Worm (Caenorhabditis elegans) whole organism, L4 larva: Measurements from ENCODE around the gene dsl-7.

Source experiments
- F10B5.3 ChIP-seq: sonication (generic microtip); optimal IDR thresholded peaks from 2 replicates; lab custom pipeline; 2016; ENCODE audit warnings: mild to moderate bottlenecking, missing genetic modification characterization, missing compliant biosample characterization
- F26F4.8 ChIP-seq: fragments of 200-800 bp; sonication (Bioruptor generic); conservative IDR thresholded peaks from 2 replicates; pipeline ENCODE4 v1.3.6; 2022; ENCODE audit warnings: missing genetic modification characterization, missing compliant biosample characterization
- T20F7.1 ChIP-seq: fragments of 200-800 bp; sonication (Bioruptor generic); optimal IDR thresholded peaks from 2 replicates; lab custom pipeline; 2018; ENCODE audit warnings: mild to moderate bottlenecking, missing genetic modification characterization, missing compliant biosample characterization
- T26A8.4 ChIP-seq: fragments of 200-800 bp; sonication (Bioruptor generic); IDR thresholded peaks from 2 replicates; pipeline ENCODE4 v1.3.6; 2022; ENCODE audit warnings: missing genetic modification characterization, missing compliant biosample characterization
- Y105C5A.15 ChIP-seq: fragments of 200-800 bp; sonication (Bioruptor generic); IDR thresholded peaks from 2 replicates; pipeline ENCODE4 v1.3.6; 2022; ENCODE audit warnings: missing genetic modification characterization, missing compliant biosample characterization
- ZK546.5 ChIP-seq, 2 experiments: sonication (generic microtip); optimal IDR thresholded peaks; 2 replicates each; lab custom pipeline; 2017; ENCODE audit warnings: missing biosample characterization in 2 of 2, missing genetic modification characterization in 2 of 2
- aly-2 ChIP-seq: sonication (generic microtip); optimal IDR thresholded peaks from 2 replicates; lab custom pipeline; 2018; ENCODE audit warnings: missing biosample characterization, missing genetic modification characterization
- ceh-20 ChIP-seq: fragments of 200-800 bp; sonication (Bioruptor generic); IDR thresholded peaks from 2 replicates; pipeline ENCODE4 v1.3.6; 2022; ENCODE audit warnings: missing genetic modification reagents, missing genetic modification characterization, missing compliant biosample characterization
- ceh-44 ChIP-seq: fragments of 200-800 bp; sonication (Bioruptor generic); IDR thresholded peaks from 2 replicates; pipeline ENCODE4 v1.3.6; 2022; ENCODE audit warnings: missing genetic modification reagents, missing genetic modification characterization, missing compliant biosample characterization
- ceh-62 ChIP-seq: sonication (generic microtip); optimal IDR thresholded peaks from 2 replicates; lab custom pipeline; 2017; ENCODE audit warnings: missing biosample characterization, missing genetic modification characterization
- daf-12 ChIP-seq: fragments of 150-350 bp; optimal IDR thresholded peaks from 2 replicates; lab custom pipeline; 2014; ENCODE audit warnings: missing biosample characterization, missing genetic modification reagents, missing genetic modification characterization
- daf-16 ChIP-seq, 3 experiments: sonication (generic microtip); optimal IDR thresholded peaks; 2 replicates each; lab custom pipeline; 2016 to 2017; ENCODE audit warnings: missing genetic modification characterization in 3 of 3, missing genetic modification reagents in 3 of 3, mild to moderate bottlenecking in 2 of 3, missing compliant biosample characterization in 2 of 3, missing biosample characterization in 1 of 3, moderate library complexity in 1 of 3
- daf-19 ChIP-seq: fragments of 200-800 bp; sonication (Bioruptor generic); conservative IDR thresholded peaks from 2 replicates; pipeline ENCODE4 v1.3.6; 2022; ENCODE audit warnings: missing genetic modification characterization, missing compliant biosample characterization
- dmd-8 ChIP-seq: fragments of 200-800 bp; sonication (Bioruptor generic); IDR thresholded peaks from 2 replicates; pipeline ENCODE4 v1.3.6; 2022; ENCODE audit warnings: missing genetic modification characterization, missing compliant biosample characterization
- fos-1 ChIP-seq: fragments of 150-350 bp; optimal IDR thresholded peaks from 2 replicates; lab custom pipeline; 2014; ENCODE audit warnings: missing biosample characterization, missing genetic modification characterization
- gei-8 ChIP-seq: fragments of 200-800 bp; sonication (Bioruptor generic); optimal IDR thresholded peaks from 2 replicates; lab custom pipeline; 2018; ENCODE audit warnings: mild to moderate bottlenecking, missing genetic modification characterization, missing compliant biosample characterization
- hif-1 ChIP-seq, 2 experiments: sonication (generic microtip); optimal IDR thresholded peaks; 2 replicates each; lab custom pipeline; 2016 to 2017; ENCODE audit warnings: missing compliant biosample characterization in 2 of 2, missing genetic modification characterization in 2 of 2, missing genetic modification reagents in 2 of 2, missing genotype in 2 of 2, mild to moderate bottlenecking in 1 of 2
- hlh-30 ChIP-seq: sonication (generic microtip); optimal IDR thresholded peaks from 2 replicates; lab custom pipeline; 2017; ENCODE audit warnings: antibody characterized with exemption, mild to moderate bottlenecking, missing genetic modification characterization, missing compliant biosample characterization; ENCODE audit not compliant: insufficient read depth
- hmg-1.1 ChIP-seq: fragments of 200-800 bp; sonication (Bioruptor generic); IDR thresholded peaks from 2 replicates; pipeline ENCODE4 v1.3.6; 2022; ENCODE audit warnings: missing genetic modification reagents, missing genetic modification characterization, missing compliant biosample characterization
- jun-1 ChIP-seq: fragments of 150-350 bp; optimal IDR thresholded peaks from 2 replicates; lab custom pipeline; 2014; ENCODE audit warnings: missing biosample characterization, missing genetic modification reagents, missing genetic modification characterization
- lin-1 ChIP-seq: fragments of 200-800 bp; sonication (Bioruptor generic); IDR thresholded peaks from 2 replicates; pipeline ENCODE4 v1.3.6; 2022; ENCODE audit warnings: missing genetic modification reagents, missing genetic modification characterization, missing compliant biosample characterization
- lin-13 ChIP-seq: fragments of 150-350 bp; optimal IDR thresholded peaks from 2 replicates; lab custom pipeline; 2014; ENCODE audit warnings: missing biosample characterization, missing genetic modification reagents, missing genetic modification characterization
- lir-3 ChIP-seq: sonication (generic microtip); optimal IDR thresholded peaks from 2 replicates; lab custom pipeline; 2016; ENCODE audit warnings: mild to moderate bottlenecking, missing genetic modification characterization, missing compliant biosample characterization
- mes-2 ChIP-seq: sonication (generic microtip); optimal IDR thresholded peaks from 2 replicates; lab custom pipeline; 2016; ENCODE audit warnings: missing genotype, mild to moderate bottlenecking, missing genetic modification characterization, missing compliant biosample characterization; ENCODE audit not compliant: poor library complexity, severe bottlenecking
- mxl-2 ChIP-seq: fragments of 200-800 bp; sonication (Bioruptor generic); conservative IDR thresholded peaks from 2 replicates; pipeline ENCODE4 v1.3.6; 2022; ENCODE audit warnings: missing genetic modification reagents, missing genetic modification characterization, missing compliant biosample characterization
- mxl-3 ChIP-seq: fragments of 200-800 bp; sonication (Bioruptor generic); optimal IDR thresholded peaks from 2 replicates; lab custom pipeline; 2018; ENCODE audit warnings: mild to moderate bottlenecking, missing genetic modification characterization, missing compliant biosample characterization
- nhr-10 ChIP-seq: fragments of 150-350 bp; optimal IDR thresholded peaks from 2 replicates; lab custom pipeline; 2014; ENCODE audit warnings: missing biosample characterization, missing genetic modification characterization
- nhr-11 ChIP-seq: fragments of 150-350 bp; optimal IDR thresholded peaks from 2 replicates; lab custom pipeline; 2014; ENCODE audit warnings: missing biosample characterization, missing genetic modification characterization
- nhr-111 ChIP-seq: fragments of 200-800 bp; sonication (Bioruptor generic); optimal IDR thresholded peaks from 2 replicates; lab custom pipeline; 2018; ENCODE audit warnings: mild to moderate bottlenecking, missing genetic modification characterization, missing compliant biosample characterization
- nhr-42 ChIP-seq: fragments of 200-800 bp; sonication (Bioruptor generic); IDR thresholded peaks from 2 replicates; pipeline ENCODE4 v1.3.6; 2022; ENCODE audit warnings: missing genetic modification characterization, missing compliant biosample characterization
- pha-4 ChIP-seq, 2 experiments: fragments of 150-350 bp in 1 of 2; fragments of 200-800 bp in 1 of 2; sonication (Bioruptor generic) in 1 of 2; IDR thresholded peaks in 1 of 2; optimal IDR thresholded peaks in 1 of 2; 2 replicates each; pipeline versions ENCODE4 v1.3.6 to Lab custom; 2014 to 2022; ENCODE audit warnings: missing genetic modification characterization in 2 of 2, missing genetic modification reagents in 2 of 2, missing biosample characterization in 1 of 2, missing compliant biosample characterization in 1 of 2
- sdz-12 ChIP-seq: fragments of 200-800 bp; sonication (Bioruptor generic); optimal IDR thresholded peaks from 2 replicates; lab custom pipeline; 2018; ENCODE audit warnings: mild to moderate bottlenecking, missing genetic modification characterization, missing compliant biosample characterization
- tag-97 ChIP-seq: fragments of 200-800 bp; sonication (Bioruptor generic); IDR thresholded peaks from 2 replicates; pipeline ENCODE4 v1.3.6; 2022; ENCODE audit warnings: missing genetic modification characterization, missing compliant biosample characterization
- tra-1 ChIP-seq: fragments of 200-800 bp; sonication (Bioruptor generic); IDR thresholded peaks from 2 replicates; pipeline ENCODE4 v1.3.6; 2022; ENCODE audit warnings: missing genetic modification reagents, missing genetic modification characterization, missing compliant biosample characterization
- unc-39 ChIP-seq: sonication (generic microtip); optimal IDR thresholded peaks from 2 replicates; lab custom pipeline; 2017; ENCODE audit warnings: missing biosample characterization, missing genetic modification characterization
- unc-62 ChIP-seq, 3 experiments: fragments of 150-350 bp in 1 of 3; sonication (generic microtip); optimal IDR thresholded peaks in 2 of 3; peaks in 1 of 3; 1 replicate in 1 of 3; 2 replicates in 2 of 3; lab custom pipeline; 2014 to 2017; ENCODE audit warnings: missing biosample characterization in 3 of 3, missing genetic modification characterization in 3 of 3, missing genetic modification reagents in 3 of 3, missing genotype in 1 of 3
- zfp-2 ChIP-seq: sonication (generic microtip); optimal IDR thresholded peaks from 2 replicates; lab custom pipeline; 2016; ENCODE audit warnings: mild to moderate bottlenecking, missing genetic modification characterization, missing compliant biosample characterization
- ztf-7 ChIP-seq: fragments of 150-350 bp; optimal IDR thresholded peaks from 2 replicates; lab custom pipeline; 2014; ENCODE audit warnings: missing biosample characterization, missing genetic modification characterization

dsl-7 gene

DNA sequence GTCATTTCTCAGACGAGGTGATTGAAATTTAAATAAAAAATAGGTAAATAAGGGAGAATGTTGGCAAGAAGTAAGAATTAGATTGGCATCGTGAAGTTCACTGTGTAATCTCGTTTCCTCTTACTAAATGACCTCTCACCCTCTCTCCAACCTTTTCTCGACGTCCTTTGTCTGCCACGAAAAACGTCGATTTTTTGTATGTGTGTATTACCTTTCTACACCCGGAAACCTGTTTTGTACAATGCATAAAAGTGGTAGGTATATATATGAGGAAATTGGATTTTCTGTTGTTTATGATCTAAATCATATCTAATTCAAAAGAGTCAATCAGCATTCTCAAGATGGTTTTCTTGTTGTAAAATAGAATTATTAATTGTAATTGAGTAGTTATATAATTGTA lies at the start of gene dsl-7, which contains the start of gene F15B9.11:
Gene dsl-7 (plus strand): TSS at position 260 of the 400 bp plus-strand sequence.
Gene F15B9.11 (minus strand): TSS at position 5 of the 400 bp plus-strand sequence.
- no peak for TF ChIP-seq fos-1 (tag; lab: Kevin White, UChicago)
- TF ChIP-seq lin-1 (GFP tag; lab: Robert Waterston, UW): no peak
- TF ChIP-seq Y105C5A.15 (GFP tag; lab: Robert Waterston, UW): no peak
- TF ChIP-seq sdz-12 (GFP tag; lab: Kevin White, UChicago): no peak
- no peak for TF ChIP-seq tag-97
- TF ChIP-seq nhr-10 (tag; lab: Kevin White, UChicago): no peak

- TF ChIP-seq F10B5.3 (tag; lab: Kevin White, UChicago) (no peak), unc-62 (GFP tag; optimal IDR thresholded peaks at IDR 0.05 in 1 of 2; lab: Kevin White, UChicago) (peak in 1 of 2 experiments; percentile 92), unc-62 (tag; optimal IDR thresholded peaks at IDR 0.05; lab: Kevin White, UChicago) (no peak), hif-1 (tag; optimal IDR thresholded peaks at IDR 0.05; lab: Kevin White, UChicago) (no peak)
These were observed 49.6 kb upstream of the dsl-7 start for ce11 chrV:12943399-12943798.

DNA sequence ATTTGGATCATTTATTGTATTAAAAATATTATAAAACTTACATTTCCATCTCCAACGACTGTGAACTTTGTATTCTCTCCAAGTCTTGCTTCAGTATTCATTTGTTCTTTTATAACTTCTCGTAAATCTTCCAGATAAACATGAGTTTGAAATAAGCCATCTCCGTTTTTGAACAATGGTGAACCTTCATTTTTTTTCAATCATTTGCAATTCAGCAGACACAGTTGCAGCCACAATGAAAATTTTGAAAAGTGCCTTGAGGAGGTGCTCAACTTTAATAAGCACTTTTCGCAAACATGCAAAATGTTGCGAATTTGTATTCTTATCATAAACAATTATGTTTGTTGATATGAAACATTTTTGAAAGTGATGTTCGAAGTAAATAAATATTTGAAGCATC lies 48.7 kb upstream of the dsl-7 start, which contains the start of gene T16G1.3:
Gene T16G1.3 (minus strand): TSS at position 101 of the 400 bp plus-strand sequence.
- TF ChIP-seq T20F7.1 (no peak), ZK546.5 (tag; optimal IDR thresholded peaks at IDR 0.05; lab: Kevin White, UChicago) (no peak), nhr-11 (tag; lab: Kevin White, UChicago) (no peak), unc-39 (no peak), tra-1 (GFP tag; lab: Robert Waterston, UW) (no peak), hlh-30 (tag; lab: Kevin White, UChicago) (no peak), daf-16 (GFP tag; optimal IDR thresholded peaks at IDR 0.05; lab: Kevin White, UChicago) (no peak), daf-16 (tag; optimal IDR thresholded peaks at IDR 0.05; lab: Kevin White, UChicago) (no peak), aly-2 (tag; lab: Kevin White, UChicago) (no peak)

ce11 chrV:12944775-12945174 lies 48.2 kb upstream of the dsl-7 start, which contains the start of gene grl-2:
TSS of gene grl-2 (plus strand) at chrV:12945075.
- TF ChIP-seq pha-4 (GFP tag; IDR thresholded peaks at IDR 0.05; lab: Robert Waterston, UW): no peak
- no peak for TF ChIP-seq pha-4 (tag; optimal IDR thresholded peaks at IDR 0.05; lab: Kevin White, UChicago)
- no peak for TF ChIP-seq nhr-111 (GFP tag; lab: Kevin White, UChicago)
- no peak for TF ChIP-seq mes-2 (tag; lab: Kevin White, UChicago)
- TF ChIP-seq mxl-3 (GFP tag; lab: Kevin White, UChicago): no peak
- no peak for TF ChIP-seq hmg-1.1 (GFP tag; lab: Robert Waterston, UW)
- no peak for TF ChIP-seq ceh-62 (tag; lab: Kevin White, UChicago)
- TF ChIP-seq gei-8 (GFP tag; lab: Kevin White, UChicago): no peak
- no peak for TF ChIP-seq ceh-20
- TF ChIP-seq T26A8.4 (GFP tag; lab: Robert Waterston, UW): no peak
- no peak for TF ChIP-seq ceh-44 (GFP tag; lab: Robert Waterston, UW)
- TF ChIP-seq lin-1 (GFP tag; lab: Robert Waterston, UW): no peak
- no peak for TF ChIP-seq F26F4.8
- TF ChIP-seq daf-19 (GFP tag; lab: Robert Waterston, UW): no peak
- TF ChIP-seq ztf-7 (tag; lab: Kevin White, UChicago): no peak
- TF ChIP-seq nhr-42 (GFP tag; lab: Robert Waterston, UW): no peak
- no peak for TF ChIP-seq daf-12

- TF ChIP-seq jun-1 (no peak), unc-62 (GFP tag; optimal IDR thresholded peaks at IDR 0.05 in 1 of 2; lab: Kevin White, UChicago) (peak in 1 of 2 experiments; percentile 29), unc-62 (tag; optimal IDR thresholded peaks at IDR 0.05; lab: Kevin White, UChicago) (no peak), mxl-2 (GFP tag; lab: Robert Waterston, UW) (no peak), zfp-2 (no peak), dmd-8 (GFP tag; lab: Robert Waterston, UW) (no peak), lin-13 (GFP tag; lab: Kevin White, UChicago) (no peak), hif-1 (tag; optimal IDR thresholded peaks at IDR 0.05; lab: Kevin White, UChicago) (no peak), lir-3 (tag; lab: Kevin White, UChicago) (no peak)
These were observed 43.3 kb upstream of the dsl-7 start, which contains the start of gene T16G1.13 for ce11 chrV:12949607-12950006. TSS of gene T16G1.13 (plus strand) at chrV:12949907.
